Worm (Caenorhabditis elegans): Measurements from ENCODE around the gene str-205.

ce11 chrV:4975140-4975539 is 45.4 kb upstream of the str-205 start, which contains the start of gene F26G5.1:
- TF ChIP-seq him-1 (tag; optimal IDR thresholded peaks at IDR 0.05) = no peak
- TF ChIP-seq dao-5 (tag; optimal IDR thresholded peaks at IDR 0.05) = no peak
- no peak for TF ChIP-seq W03F9.2 (tag; optimal IDR thresholded peaks at IDR 0.05)
